Fruit fly (Drosophila melanogaster): ENCODE data around the gene TwdlV.

Gene TwdlV

dm6 chr3R:4242209-4242887 is 12.2 kb upstream of the TwdlV start, which contains the start of gene CG14642:
CG14642 (minus strand) TSS chr3R:4242717.
- TF ChIP-seq CG8478 (optimal IDR thresholded peaks at IDR 0.05) (no peak), CTCF (optimal IDR thresholded peaks at IDR 0.05) (no peak)

- TF ChIP-seq CG8478 (optimal IDR thresholded peaks at IDR 0.05) (no peak), CTCF (optimal IDR thresholded peaks at IDR 0.05) (no peak)
These were observed 11.2 kb upstream of the TwdlV start, which contains the start of gene CG34305 for dm6 chr3R:4243096-4243940. CG34305 (minus strand) TSS chr3R:4243146.

dm6 chr3R:4246578-4247070 is 7.9 kb upstream of the TwdlV start, which contains the start of gene TwdlF:
TwdlF (plus strand) TSS chr3R:4247020.
- TF ChIP-seq CTCF (optimal IDR thresholded peaks at IDR 0.05) (no peak), CG8478 (optimal IDR thresholded peaks at IDR 0.05) (no peak)

DNA sequence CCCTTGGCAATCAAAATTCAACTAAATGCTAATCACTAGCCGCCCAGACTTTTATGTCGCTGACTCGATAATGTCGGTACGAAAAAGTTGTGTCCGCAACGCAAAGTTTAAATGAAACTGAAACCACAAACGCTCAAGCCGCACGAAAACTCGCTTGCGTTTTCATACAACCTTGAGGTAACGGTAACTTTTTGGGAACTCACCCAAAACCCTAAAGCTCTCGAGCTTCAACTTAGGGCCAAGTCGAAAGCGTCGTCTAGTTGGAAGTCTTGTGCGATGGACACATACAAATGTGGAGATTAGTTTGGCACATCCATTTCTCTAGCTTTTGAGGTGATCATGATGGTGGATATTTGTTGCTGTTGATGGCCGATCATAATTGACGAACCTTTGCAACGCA is 4.6 kb upstream of the TwdlV start:
- TF ChIP-seq CTCF (optimal IDR thresholded peaks at IDR 0.05), result no peak
- TF ChIP-seq CG8478 (optimal IDR thresholded peaks at IDR 0.05), result no peak

dm6 chr3R:4251241-4251640 is 3.3 kb upstream of the TwdlV start, which contains the start of gene TwdlG:
TwdlG (minus strand) TSS chr3R:4251341.
- TF ChIP-seq CG8478 (optimal IDR thresholded peaks at IDR 0.05) (no peak), CTCF (optimal IDR thresholded peaks at IDR 0.05) (no peak)

- TF ChIP-seq CG8478 (optimal IDR thresholded peaks at IDR 0.05) (no peak), CTCF (optimal IDR thresholded peaks at IDR 0.05) (no peak)
These were observed 1.6 kb upstream of the TwdlV start, which contains the start of gene CG14644 for dm6 chr3R:4252943-4253342. CG14644 (minus strand) TSS chr3R:4253043.

dm6 chr3R:4256672-4257071 is 2.2 kb downstream of the TwdlV start, which contains the start of gene Or82a:
Or82a (plus strand) TSS chr3R:4256972.
- no peak for TF ChIP-seq CG8478 (optimal IDR thresholded peaks at IDR 0.05)
- TF ChIP-seq CTCF (optimal IDR thresholded peaks at IDR 0.05), result no peak

DNA sequence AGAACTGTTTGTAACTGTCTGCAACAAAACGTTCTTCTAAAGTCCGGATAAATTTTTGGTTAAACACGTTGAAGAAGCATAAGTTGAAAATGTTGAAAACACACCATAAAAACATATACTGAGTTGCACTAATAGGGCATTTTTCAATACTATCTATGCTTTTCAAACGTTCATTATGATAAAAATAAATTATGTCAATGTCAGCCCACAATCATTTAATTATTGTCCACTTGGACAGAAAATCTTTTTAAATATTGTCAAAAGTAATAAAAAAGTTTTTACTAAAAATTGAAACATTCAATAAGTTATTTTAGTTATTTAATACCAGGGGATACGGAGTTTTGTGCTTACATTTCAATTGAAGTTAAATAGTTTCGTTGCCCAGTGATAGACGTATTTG is 12.0 kb downstream of the TwdlV start, which contains the start of gene CG1092:
TSS of gene CG1092 (plus strand) at position 301 of the 400 bp plus-strand sequence.
- no peak for TF ChIP-seq CTCF (optimal IDR thresholded peaks at IDR 0.05)
- no peak for TF ChIP-seq CG8478 (optimal IDR thresholded peaks at IDR 0.05)

- TF ChIP-seq CTCF (optimal IDR thresholded peaks at IDR 0.05) (no peak), CG8478 (optimal IDR thresholded peaks at IDR 0.05) (no peak)
These were observed 13.8 kb downstream of the TwdlV start for dm6 chr3R:4268339-4268738.

DNA sequence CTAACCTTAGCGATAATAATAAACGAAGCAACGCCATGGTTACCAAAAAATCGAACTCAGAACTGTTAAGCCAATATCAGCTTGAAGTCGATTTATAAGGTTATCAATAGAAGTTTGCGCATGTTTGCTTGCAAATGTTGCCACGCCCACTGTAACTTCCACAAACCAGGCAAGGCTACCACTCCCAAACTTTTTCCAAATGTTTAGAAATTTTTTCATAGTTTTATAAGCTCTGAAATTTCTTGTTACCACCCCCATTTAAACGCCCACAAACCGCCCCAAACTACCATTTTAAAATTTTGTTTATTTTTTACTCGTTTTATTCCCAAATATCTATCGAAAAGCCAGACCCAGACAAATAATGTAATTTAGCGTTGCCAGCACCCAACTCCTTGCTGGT is 23.3 kb downstream of the TwdlV start, which contains the start of gene flip:
TSS of gene flip (minus strand) at position 101 of the 400 bp plus-strand sequence.
- no peak for TF ChIP-seq CG8478 (optimal IDR thresholded peaks at IDR 0.05)
- TF ChIP-seq CTCF (optimal IDR thresholded peaks at IDR 0.05), result no peak

DNA sequence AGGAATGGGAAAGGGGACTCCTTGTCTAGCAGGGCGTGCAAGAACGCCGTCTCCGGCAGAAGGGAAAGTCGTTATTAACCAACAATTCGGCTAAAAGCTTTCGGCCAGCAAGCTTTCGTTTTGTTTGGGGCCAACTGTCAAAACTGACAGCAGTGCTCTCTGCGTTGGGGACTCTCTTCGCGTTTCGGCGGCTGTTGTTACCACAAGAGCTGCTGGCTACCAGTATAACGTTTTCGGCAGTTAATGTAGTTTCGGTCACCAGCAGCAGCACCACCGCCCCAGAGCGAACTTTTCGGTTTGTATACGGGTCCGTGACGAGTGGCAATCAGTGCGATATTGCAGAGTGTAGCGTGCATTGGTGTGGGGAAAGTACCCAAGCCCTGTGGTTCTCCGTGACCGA is 25.6 kb downstream of the TwdlV start, which contains the start of gene cpx:
TSS of gene cpx (plus strand) at position 160 of the 400 bp plus-strand sequence.
- TF ChIP-seq CTCF (optimal IDR thresholded peaks at IDR 0.05) (no peak), CG8478 (optimal IDR thresholded peaks at IDR 0.05) (no peak)

DNA sequence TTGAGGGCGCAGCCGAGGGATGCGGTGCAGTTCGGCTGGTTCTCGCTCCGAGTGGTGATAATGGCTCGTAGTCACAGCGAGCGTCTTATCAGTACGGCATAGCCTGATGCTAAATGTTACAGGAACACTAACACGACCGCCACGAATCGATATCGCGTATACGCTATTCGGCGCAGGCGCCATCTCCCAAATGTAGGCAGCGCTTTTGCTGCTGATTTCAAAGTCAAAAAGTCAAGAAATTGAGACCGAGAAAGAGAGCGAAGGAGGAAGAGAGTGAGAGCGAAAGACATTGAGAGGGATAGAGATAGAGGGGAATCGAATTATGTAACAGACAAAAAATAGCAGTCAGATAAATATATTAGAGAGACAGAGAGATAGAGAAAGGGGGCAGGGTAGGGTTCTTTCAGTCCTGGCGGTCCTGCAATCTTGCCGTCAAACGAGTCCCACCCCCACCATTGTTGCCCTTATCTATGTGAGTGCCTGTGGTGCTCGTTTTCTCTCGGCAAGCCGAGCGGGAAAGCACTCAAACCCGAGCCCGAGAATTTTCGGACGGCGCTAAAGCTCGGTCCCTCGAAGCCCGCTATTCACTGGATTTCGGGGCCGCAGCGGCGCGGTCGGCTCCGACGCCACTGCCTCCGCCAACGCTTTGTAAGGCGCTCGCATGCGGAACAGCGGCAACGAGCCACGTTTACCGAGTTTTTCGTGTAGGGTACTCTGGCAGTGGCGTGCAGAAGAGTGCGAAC is 26.8 kb downstream of the TwdlV start:
- TF ChIP-seq CG8478 (optimal IDR thresholded peaks at IDR 0.05) (no peak), CTCF (optimal IDR thresholded peaks at IDR 0.05) (no peak)

DNA sequence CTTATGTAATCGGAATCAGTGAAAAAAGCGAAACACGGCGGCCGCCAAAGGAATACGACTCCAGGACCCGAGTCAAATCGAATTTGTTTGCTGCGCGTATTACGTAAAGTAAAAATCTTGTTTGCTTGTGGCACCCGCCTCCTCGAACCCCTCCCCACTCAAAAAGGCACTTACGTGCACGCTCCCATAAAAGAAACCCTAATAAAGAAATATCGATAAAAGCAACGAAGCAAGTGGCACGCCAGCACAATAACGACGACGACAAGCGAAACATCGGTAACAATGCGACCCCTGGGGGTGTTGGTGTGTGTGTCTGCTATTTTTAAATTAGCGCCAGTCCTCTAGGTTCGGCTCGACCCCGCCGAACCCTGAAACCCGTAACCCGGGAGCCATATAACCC is 27.7 kb downstream of the TwdlV start:
- TF ChIP-seq CG8478 (optimal IDR thresholded peaks at IDR 0.05), result no peak

- TF ChIP-seq CTCF (optimal IDR thresholded peaks at IDR 0.05) (no peak), CG8478 (optimal IDR thresholded peaks at IDR 0.05) (no peak)
These were observed 30.0 kb downstream of the TwdlV start for dm6 chr3R:4284376-4284953.
